Fruit fly (Drosophila melanogaster) whole organism, embryonic: ENCODE measurements around the gene CG18281.
A peak's percentile ranks its signal among the peaks of the same experiment; 100 is the strongest.

Source experiments
- Abd-B ChIP-seq: fragments of 200-800 bp; sonication (Bioruptor generic); optimal IDR thresholded peaks from 2 replicates; lab custom pipeline; 2018; ENCODE audit warnings: missing biosample characterization, mild to moderate bottlenecking, missing genetic modification characterization, moderate library complexity
- Antp ChIP-seq: fragments of 200-800 bp; sonication (Bioruptor generic); optimal IDR thresholded peaks from 3 replicates; lab custom pipeline; 2016; ENCODE audit warnings: missing biosample characterization, missing genetic modification characterization
- Atf6 ChIP-seq: fragments of 200-800 bp; sonication (Bioruptor generic); IDR thresholded peaks from 2 replicates; pipeline ENCODE4 v1.3.6; 2022; ENCODE audit warnings: missing biosample characterization, missing genetic modification characterization
- B-H1 ChIP-seq: fragments of 200-800 bp; sonication (Bioruptor generic); IDR thresholded peaks from 3 replicates; pipeline ENCODE4 v1.3.6; 2022; ENCODE audit warnings: missing biosample characterization, missing genetic modification characterization
- B-H2 ChIP-seq: fragments of 200-800 bp; sonication (Bioruptor generic); optimal IDR thresholded peaks from 2 replicates; lab custom pipeline; 2018; ENCODE audit warnings: missing biosample characterization, mild to moderate bottlenecking, missing genetic modification characterization
- Blimp-1 ChIP-seq: fragments of 200-800 bp; sonication (Bioruptor generic); optimal IDR thresholded peaks from 3 replicates; lab custom pipeline; 2018; ENCODE audit warnings: missing biosample characterization, missing genetic modification characterization, mild to moderate bottlenecking, moderate library complexity, missing genetic modification reagents
- CG10209 ChIP-seq: fragments of 200-800 bp; sonication (Bioruptor generic); optimal IDR thresholded peaks from 3 replicates; lab custom pipeline; 2017; ENCODE audit warnings: missing biosample characterization, mild to moderate bottlenecking, missing genetic modification characterization, missing genetic modification reagents
- CG10431 ChIP-seq: fragments of 200-800 bp; sonication (Bioruptor generic); optimal IDR thresholded peaks from 3 replicates; lab custom pipeline; 2018; ENCODE audit warnings: missing biosample characterization, mild to moderate bottlenecking, missing genetic modification characterization
- CG15514 ChIP-seq: fragments of 200-800 bp; sonication (Bioruptor generic); optimal IDR thresholded peaks from 3 replicates; lab custom pipeline; 2017; ENCODE audit warnings: missing biosample characterization, missing genetic modification characterization, mild to moderate bottlenecking, moderate library complexity, missing genetic modification reagents
- CG16815 ChIP-seq: fragments of 200-800 bp; sonication (Bioruptor generic); optimal IDR thresholded peaks from 3 replicates; lab custom pipeline; 2017; ENCODE audit warnings: missing biosample characterization, mild to moderate bottlenecking, missing genetic modification characterization
- CG17802 ChIP-seq: fragments of 200-800 bp; sonication (Bioruptor generic); optimal IDR thresholded peaks from 2 replicates; lab custom pipeline; 2018; ENCODE audit warnings: missing biosample characterization, mild to moderate bottlenecking, missing genetic modification characterization, moderate library complexity
- CG1832 ChIP-seq: fragments of 200-800 bp; sonication (Bioruptor generic); optimal IDR thresholded peaks from 2 replicates; lab custom pipeline; 2017; ENCODE audit warnings: missing biosample characterization, mild to moderate bottlenecking, missing genetic modification characterization, inconsistent platforms
- CG2120 ChIP-seq: fragments of 200-800 bp; sonication (Bioruptor generic); optimal IDR thresholded peaks from 3 replicates; lab custom pipeline; 2016; ENCODE audit warnings: missing biosample characterization, missing genetic modification characterization
- CG2678 ChIP-seq: fragments of 200-800 bp; sonication (Bioruptor generic); optimal IDR thresholded peaks from 3 replicates; lab custom pipeline; 2019; ENCODE audit warnings: missing biosample characterization, mild to moderate bottlenecking, missing genetic modification characterization, moderate library complexity
- CG31388 ChIP-seq: fragments of 200-800 bp; sonication (Bioruptor generic); optimal IDR thresholded peaks from 2 replicates; lab custom pipeline; 2016; ENCODE audit warnings: missing biosample characterization, missing genetic modification characterization
- CG31441 ChIP-seq: fragments of 200-800 bp; sonication (Bioruptor generic); IDR thresholded peaks from 2 replicates; pipeline ENCODE4 v1.3.6; 2022; ENCODE audit warnings: missing biosample characterization, missing genetic modification characterization
- CG32532 ChIP-seq: fragments of 200-800 bp; sonication (Bioruptor generic); IDR thresholded peaks from 2 replicates; pipeline ENCODE4 v1.3.6; 2022; ENCODE audit warnings: missing biosample characterization, missing genetic modification characterization
- CG34224 ChIP-seq: fragments of 200-800 bp; sonication (Bioruptor generic); IDR thresholded peaks from 3 replicates; pipeline ENCODE4 v1.3.6; 2022; ENCODE audit warnings: missing biosample characterization, missing genetic modification characterization; ENCODE audit not compliant: partially characterized antibody
- CG3995 ChIP-seq: fragments of 200-800 bp; sonication (Bioruptor generic); optimal IDR thresholded peaks from 3 replicates; lab custom pipeline; 2016; ENCODE audit warnings: missing biosample characterization, missing genetic modification characterization
- CG4282 ChIP-seq: fragments of 200-800 bp; sonication (Bioruptor generic); optimal IDR thresholded peaks from 2 replicates; lab custom pipeline; 2016; ENCODE audit warnings: missing biosample characterization, missing genetic modification characterization
- CG5180 ChIP-seq: fragments of 200-800 bp; sonication (Bioruptor generic); optimal IDR thresholded peaks from 3 replicates; lab custom pipeline; 2017; ENCODE audit warnings: missing biosample characterization, missing genetic modification characterization, mild to moderate bottlenecking, moderate library complexity, missing genetic modification reagents
- CG8089 ChIP-seq: fragments of 200-800 bp; sonication (Bioruptor generic); optimal IDR thresholded peaks from 3 replicates; lab custom pipeline; 2016; ENCODE audit warnings: missing biosample characterization, missing genetic modification characterization
- CG8359 ChIP-seq: fragments of 200-800 bp; sonication (Bioruptor generic); optimal IDR thresholded peaks from 2 replicates; lab custom pipeline; 2017; ENCODE audit warnings: missing biosample characterization, mild to moderate bottlenecking, missing genetic modification characterization, borderline replicate concordance
- D19A ChIP-seq: fragments of 200-800 bp; optimal IDR thresholded peaks from 3 replicates; lab custom pipeline; 2019; ENCODE audit warnings: missing biosample characterization, mild to moderate bottlenecking, missing genetic modification characterization, moderate library complexity
- Dek ChIP-seq: fragments of 200-800 bp; sonication (Bioruptor generic); optimal IDR thresholded peaks from 3 replicates; lab custom pipeline; 2019; ENCODE audit warnings: missing biosample characterization, mild to moderate bottlenecking, missing genetic modification characterization, moderate library complexity
- H2.0 ChIP-seq: fragments of 200-800 bp; sonication (Bioruptor generic); IDR thresholded peaks from 2 replicates; pipeline ENCODE4 v1.3.6; 2022; ENCODE audit warnings: missing biosample characterization, missing genetic modification characterization
- HLH3B ChIP-seq: fragments of 200-800 bp; sonication (Bioruptor generic); IDR thresholded peaks from 2 replicates; pipeline ENCODE4 v1.3.6; 2022; ENCODE audit warnings: missing biosample characterization, missing genetic modification characterization
- NC2β ChIP-seq: fragments of 200-800 bp; sonication (Bioruptor generic); optimal IDR thresholded peaks from 2 replicates; lab custom pipeline; 2016; ENCODE audit warnings: missing biosample characterization, missing genetic modification characterization
- PHDP ChIP-seq: fragments of 200-800 bp; sonication (Bioruptor generic); optimal IDR thresholded peaks from 3 replicates; lab custom pipeline; 2018; ENCODE audit warnings: missing biosample characterization, mild to moderate bottlenecking, missing genetic modification characterization, moderate library complexity
- Ravus ChIP-seq: fragments of 200-800 bp; sonication (Bioruptor generic); IDR thresholded peaks from 2 replicates; pipeline ENCODE4 v1.3.6; 2022; ENCODE audit warnings: missing biosample characterization, missing genetic modification characterization
- Rx ChIP-seq: fragments of 200-800 bp; sonication (Bioruptor generic); IDR thresholded peaks from 2 replicates; pipeline ENCODE4 v1.3.6; 2022; ENCODE audit warnings: missing biosample characterization, missing genetic modification characterization
- Six4 ChIP-seq: fragments of 200-800 bp; sonication (Bioruptor generic); optimal IDR thresholded peaks from 2 replicates; lab custom pipeline; 2016; ENCODE audit warnings: missing biosample characterization, missing genetic modification characterization
- Stat92E ChIP-seq, 3 experiments: fragments of >200 bp in 2 of 3; fragments of 200-800 bp in 1 of 3; sonication (Bioruptor generic) in 1 of 3; optimal IDR thresholded peaks; 2 replicates each; lab custom pipeline; 2017 to 2019; ENCODE audit warnings: missing biosample characterization in 3 of 3, missing genetic modification characterization in 3 of 3, mild to moderate bottlenecking in 1 of 3, moderate library complexity in 1 of 3
- bowl ChIP-seq: fragments of 200-800 bp; sonication (Bioruptor generic); IDR thresholded peaks from 2 replicates; pipeline ENCODE4 v1.3.6; 2022; ENCODE audit warnings: missing biosample characterization, missing genetic modification characterization
- btn ChIP-seq: fragments of 200-800 bp; sonication (Bioruptor generic); optimal IDR thresholded peaks from 2 replicates; lab custom pipeline; 2016; ENCODE audit warnings: missing biosample characterization, missing genetic modification characterization
- chn ChIP-seq: fragments of 200-800 bp; sonication (Bioruptor generic); optimal IDR thresholded peaks from 2 replicates; lab custom pipeline; 2016; ENCODE audit warnings: missing biosample characterization, missing genetic modification characterization
- cwo ChIP-seq: fragments of 200-800 bp; sonication (Bioruptor generic); optimal IDR thresholded peaks from 3 replicates; lab custom pipeline; 2017; ENCODE audit warnings: missing biosample characterization, missing genetic modification characterization, mild to moderate bottlenecking, moderate library complexity, missing genetic modification reagents
- dm ChIP-seq: fragments of 200-800 bp; sonication (Bioruptor generic); optimal IDR thresholded peaks from 3 replicates; lab custom pipeline; 2016; ENCODE audit warnings: missing biosample characterization, missing genetic modification characterization
- dpn ChIP-seq, 2 experiments: fragments of 200-800 bp; sonication (Bioruptor generic); optimal IDR thresholded peaks; 3 replicates each; lab custom pipeline; 2016; ENCODE audit warnings: missing biosample characterization in 2 of 2, missing genetic modification characterization in 2 of 2
- dysf ChIP-seq: fragments of 200-800 bp; sonication (Bioruptor generic); IDR thresholded peaks from 3 replicates; pipeline ENCODE4 v1.3.6; 2022; ENCODE audit warnings: missing biosample characterization, missing genetic modification characterization
- ewg ChIP-seq: fragments of 200-800 bp; sonication (Bioruptor generic); optimal IDR thresholded peaks from 3 replicates; lab custom pipeline; 2017; ENCODE audit warnings: mild to moderate bottlenecking, missing biosample characterization, missing genetic modification reagents, missing genetic modification characterization
- gce ChIP-seq: fragments of 200-800 bp; sonication (Bioruptor generic); IDR thresholded peaks from 3 replicates; pipeline ENCODE4 v1.3.6; 2022; ENCODE audit warnings: missing biosample characterization, missing genetic modification characterization
- inv ChIP-seq: fragments of 200-800 bp; sonication (Bioruptor generic); IDR thresholded peaks from 2 replicates; pipeline ENCODE4 v1.3.6; 2022; ENCODE audit warnings: missing biosample characterization, missing genetic modification characterization; ENCODE audit not compliant: partially characterized antibody
- ken ChIP-seq: fragments of 200-800 bp; sonication (Bioruptor generic); IDR thresholded peaks from 3 replicates; pipeline ENCODE4 v1.3.6; 2022; ENCODE audit warnings: missing biosample characterization, missing genetic modification characterization
- lilli ChIP-seq: fragments of 200-800 bp; sonication (Bioruptor generic); optimal IDR thresholded peaks from 3 replicates; lab custom pipeline; 2016; ENCODE audit warnings: missing biosample characterization, missing genetic modification characterization
- oc ChIP-seq: fragments of 200-800 bp; sonication (Bioruptor generic); optimal IDR thresholded peaks from 2 replicates; lab custom pipeline; 2018; ENCODE audit warnings: missing biosample characterization, mild to moderate bottlenecking, missing genetic modification characterization, moderate library complexity
- scrt ChIP-seq: fragments of 200-800 bp; sonication (Bioruptor generic); optimal IDR thresholded peaks from 2 replicates; lab custom pipeline; 2018; ENCODE audit warnings: missing biosample characterization, mild to moderate bottlenecking, missing genetic modification characterization, moderate library complexity
- sd ChIP-seq: fragments of 200-800 bp; sonication (Bioruptor generic); optimal IDR thresholded peaks from 3 replicates; lab custom pipeline; 2018; ENCODE audit warnings: missing biosample characterization, mild to moderate bottlenecking, missing genetic modification characterization, moderate library complexity
- ttk ChIP-seq: fragments of 200-800 bp; sonication (Bioruptor generic); IDR thresholded peaks from 2 replicates; pipeline ENCODE4 v2.1.2; 2022; ENCODE audit warnings: missing biosample characterization, missing genetic modification characterization

The CG18281 gene

dm6 chr3L:20508136-20508635, 8.6 kb downstream of the CG18281 start (continued):
- peak; percentile 96 for TF ChIP-seq B-H2 (GFP tag; lab: Kevin White, UChicago)
- peak; percentile 93 for TF ChIP-seq CG16815 (GFP tag; lab: Kevin White, UChicago)
- peak; percentile 84 for TF ChIP-seq scrt (GFP tag; lab: Kevin White, UChicago)
- peak; percentile 98 for TF ChIP-seq CG32532 (GFP tag; lab: Robert Waterston, UW)
- peak; percentile 92 for TF ChIP-seq sd (tag; lab: Kevin White, UChicago)
- peak; percentile 81 for TF ChIP-seq Ravus (GFP tag; lab: Robert Waterston, UW)
- TF ChIP-seq cwo, result peak; percentile 97
- TF ChIP-seq gce (GFP tag; lab: Robert Waterston, UW), result peak; percentile 73; the same call in 1 of the 3 replicates
- no peak for TF ChIP-seq CG1832
- TF ChIP-seq CG34224, result peak; percentile 52; the same call in 1 of the 3 replicates
- TF ChIP-seq btn (GFP tag; lab: Kevin White, UChicago), result peak; percentile 21
- TF ChIP-seq oc (tag; lab: Kevin White, UChicago), result peak; percentile 78
- peak; percentile 75 for TF ChIP-seq ewg (GFP tag; lab: Kevin White, UChicago)
- TF ChIP-seq Blimp-1 (GFP tag; lab: Kevin White, UChicago), result peak; percentile 89
- peak; percentile 90; the same call in 1 of the 2 replicates for TF ChIP-seq HLH3B (GFP tag; lab: Robert Waterston, UW)
- no peak for TF ChIP-seq Stat92E (GFP tag; optimal IDR thresholded peaks at IDR 0.05; lab: Kevin White, UChicago)
- peak; percentile 90 for TF ChIP-seq H2.0 (GFP tag; lab: Robert Waterston, UW)
- peak; percentile 98 for TF ChIP-seq lilli (GFP tag; lab: Kevin White, UChicago)
- peak; percentile 89 for TF ChIP-seq Six4 (GFP tag; lab: Kevin White, UChicago)
- TF ChIP-seq Abd-B, result peak; percentile 96
- peak; percentile 94 for TF ChIP-seq CG10209 (GFP tag; lab: Kevin White, UChicago)
- TF ChIP-seq CG8089 (GFP tag; lab: Kevin White, UChicago), result peak; percentile 78
- peak; percentile 84 for TF ChIP-seq CG8359 (GFP tag; lab: Kevin White, UChicago)
- TF ChIP-seq bowl, result peak; percentile 49; the same call in 1 of the 2 replicates
- peak; percentile 87 for TF ChIP-seq CG31441
- peak; percentile 81 for TF ChIP-seq ken (GFP tag; lab: Robert Waterston, UW)
- TF ChIP-seq Atf6, result peak; percentile 95
- peak; percentile 95 to 96 for TF ChIP-seq dpn (GFP tag; optimal IDR thresholded peaks at IDR 0.05; lab: Kevin White, UChicago)
- peak; percentile 60 for TF ChIP-seq CG4282
- peak; percentile 75 for TF ChIP-seq dm
- peak; percentile 82 for TF ChIP-seq NC2β (GFP tag; lab: Kevin White, UChicago)
- peak; percentile 96 for TF ChIP-seq PHDP (tag; lab: Kevin White, UChicago)
- peak; percentile 64 for TF ChIP-seq CG17802
- peak; percentile 85 for TF ChIP-seq D19A (tag; lab: Kevin White, UChicago)
- peak; percentile 76 for TF ChIP-seq inv (GFP tag; lab: Robert Waterston, UW)
- TF ChIP-seq CG31388 (GFP tag; lab: Kevin White, UChicago), result peak; percentile 85
- peak; percentile 97 for TF ChIP-seq dysf (GFP tag; lab: Robert Waterston, UW)
- TF ChIP-seq CG5180 (GFP tag; lab: Kevin White, UChicago), result peak; percentile 82
- peak; percentile 89 for TF ChIP-seq Antp (GFP tag; lab: Kevin White, UChicago)
- TF ChIP-seq chn (GFP tag; lab: Kevin White, UChicago), result peak; percentile 91
- TF ChIP-seq CG3995 (GFP tag; lab: Kevin White, UChicago), result peak; percentile 79
- peak; percentile 90 for TF ChIP-seq CG15514 (GFP tag; lab: Kevin White, UChicago)
- TF ChIP-seq Dek (tag; lab: Kevin White, UChicago), result peak; percentile 94
- TF ChIP-seq ttk (GFP tag; lab: Robert Waterston, UW), result peak; percentile 89; the same call in 1 of the 2 replicates
- peak; percentile 98 for TF ChIP-seq CG2678 (tag; lab: Kevin White, UChicago)
- peak; percentile 84 for TF ChIP-seq B-H1 (GFP tag; lab: Robert Waterston, UW)
- TF ChIP-seq Rx, result peak; percentile 74
- peak; percentile 99 for TF ChIP-seq CG2120
- peak; percentile 55 for TF ChIP-seq CG10431
